Worm (Caenorhabditis elegans) whole organism, late embryonic: ENCODE data around the gene clec-216.

Source experiments
- C08G9.2 ChIP-seq: sonication (generic microtip); optimal IDR thresholded peaks from 2 replicates; lab custom pipeline; 2016; ENCODE audit warnings: mild to moderate bottlenecking, missing genetic modification characterization, moderate library complexity, missing compliant biosample characterization
- K09A11.1 ChIP-seq: sonication (generic microtip); optimal IDR thresholded peaks from 2 replicates; lab custom pipeline; 2017; ENCODE audit warnings: antibody characterized with exemption, mild to moderate bottlenecking, missing genetic modification characterization, missing compliant biosample characterization; ENCODE audit not compliant: insufficient read depth
- ceh-9 ChIP-seq: sonication (generic microtip); optimal IDR thresholded peaks from 2 replicates; lab custom pipeline; 2016; ENCODE audit warnings: mild to moderate bottlenecking, missing genetic modification characterization, inconsistent platforms, missing compliant biosample characterization
- che-1 ChIP-seq: sonication (generic microtip); optimal IDR thresholded peaks from 2 replicates; lab custom pipeline; 2016; ENCODE audit warnings: mild to moderate bottlenecking, missing genetic modification characterization, missing compliant biosample characterization
- dmd-4 ChIP-seq: sonication (generic microtip); optimal IDR thresholded peaks from 2 replicates; lab custom pipeline; 2016; ENCODE audit warnings: borderline replicate concordance, missing genetic modification characterization, missing compliant biosample characterization
- fax-1 ChIP-seq: sonication (generic microtip); optimal IDR thresholded peaks from 2 replicates; lab custom pipeline; 2016; ENCODE audit warnings: missing genotype, missing genetic modification characterization, missing compliant biosample characterization
- fkh-10 ChIP-seq: fragments of 150-350 bp; optimal IDR thresholded peaks from 2 replicates; lab custom pipeline; 2014; ENCODE audit warnings: missing biosample characterization, missing genetic modification reagents, missing genetic modification characterization
- hlh-30 ChIP-seq: sonication (generic microtip); optimal IDR thresholded peaks from 2 replicates; lab custom pipeline; 2017; ENCODE audit warnings: antibody characterized with exemption, missing genetic modification characterization, missing compliant biosample characterization; ENCODE audit not compliant: insufficient read depth
- lin-11 ChIP-seq: fragments of 200-800 bp; sonication (Bioruptor generic); optimal IDR thresholded peaks from 2 replicates; lab custom pipeline; 2018; ENCODE audit warnings: mild to moderate bottlenecking, missing genetic modification characterization, missing compliant biosample characterization
- pha-4 ChIP-seq: fragments of 150-350 bp; optimal IDR thresholded peaks from 2 replicates; lab custom pipeline; 2018; ENCODE audit warnings: missing biosample characterization, missing genetic modification reagents, missing genetic modification characterization
- pqm-1 ChIP-seq: sonication (generic microtip); optimal IDR thresholded peaks from 2 replicates; lab custom pipeline; 2016; ENCODE audit warnings: missing genetic modification characterization, missing compliant biosample characterization
- rnt-1 ChIP-seq: sonication (generic microtip); optimal IDR thresholded peaks from 2 replicates; lab custom pipeline; 2016; ENCODE audit warnings: missing genetic modification characterization, missing compliant biosample characterization
- sox-2 ChIP-seq: fragments of 200-800 bp; sonication (Bioruptor generic); IDR thresholded peaks from 2 replicates; pipeline ENCODE4 v1.3.6; 2022; ENCODE audit warnings: missing genetic modification reagents, missing genetic modification characterization, missing compliant biosample characterization

- TF ChIP-seq ceh-9 (no peak), dmd-4 (no peak), fkh-10 (GFP tag; lab: Kevin White, UChicago) (no peak), pha-4 (tag; lab: Kevin White, UChicago) (no peak), K09A11.1 (no peak), C08G9.2 (no peak), hlh-30 (no peak), rnt-1 (tag; lab: Kevin White, UChicago) (no peak), che-1 (tag; lab: Kevin White, UChicago) (no peak), pqm-1 (no peak), sox-2 (GFP tag; lab: Robert Waterston, UW) (no peak), lin-11 (tag; lab: Kevin White, UChicago) (no peak), fax-1 (tag; lab: Kevin White, UChicago) (no peak)
Measured at ce11 chrV:7995878-7996277, 43.1 kb upstream of the clec-216 start, which contains the start of gene Y97E10AR.2.
